Worm (Caenorhabditis elegans): ENCODE data around the gene nhr-230.

ce11 chrV:18808621-18809020, 38.0 kb upstream of the nhr-230 start, which contains the start of gene C54E10.6:
- TF ChIP-seq nhr-11 (tag; optimal IDR thresholded peaks at IDR 0.05): no peak
- TF ChIP-seq dmd-4 (tag; optimal IDR thresholded peaks at IDR 0.05): no peak

All from whole organism, L2 larva.